Worm (Caenorhabditis elegans) whole organism, L4/young adult: ENCODE data around the gene T26C11.4.

Source experiments
- W03F9.2 ChIP-seq: fragments of 150-350 bp; optimal IDR thresholded peaks from 2 replicates; lab custom pipeline; 2014; ENCODE audit warnings: missing biosample characterization, missing genetic modification characterization
- dao-5 ChIP-seq: sonication (generic microtip); optimal IDR thresholded peaks from 2 replicates; lab custom pipeline; 2016; ENCODE audit warnings: missing genotype, missing genetic modification characterization, moderate library complexity, missing compliant biosample characterization
- him-1 ChIP-seq: sonication (generic microtip); optimal IDR thresholded peaks from 2 replicates; lab custom pipeline; 2016; ENCODE audit warnings: missing genotype, missing genetic modification reagents, missing genetic modification characterization, missing compliant biosample characterization

- no peak for TF ChIP-seq him-1 (tag; lab: Kevin White, UChicago)
- no peak for TF ChIP-seq W03F9.2 (tag; lab: Kevin White, UChicago)
- TF ChIP-seq dao-5: peak; percentile 8
These were observed 13.3 kb upstream of the T26C11.4 start for ce11 chrX:1858616-1859015.
